Fruit fly (Drosophila melanogaster): ENCODE results near the gene form3.

Gene form3

DNA sequence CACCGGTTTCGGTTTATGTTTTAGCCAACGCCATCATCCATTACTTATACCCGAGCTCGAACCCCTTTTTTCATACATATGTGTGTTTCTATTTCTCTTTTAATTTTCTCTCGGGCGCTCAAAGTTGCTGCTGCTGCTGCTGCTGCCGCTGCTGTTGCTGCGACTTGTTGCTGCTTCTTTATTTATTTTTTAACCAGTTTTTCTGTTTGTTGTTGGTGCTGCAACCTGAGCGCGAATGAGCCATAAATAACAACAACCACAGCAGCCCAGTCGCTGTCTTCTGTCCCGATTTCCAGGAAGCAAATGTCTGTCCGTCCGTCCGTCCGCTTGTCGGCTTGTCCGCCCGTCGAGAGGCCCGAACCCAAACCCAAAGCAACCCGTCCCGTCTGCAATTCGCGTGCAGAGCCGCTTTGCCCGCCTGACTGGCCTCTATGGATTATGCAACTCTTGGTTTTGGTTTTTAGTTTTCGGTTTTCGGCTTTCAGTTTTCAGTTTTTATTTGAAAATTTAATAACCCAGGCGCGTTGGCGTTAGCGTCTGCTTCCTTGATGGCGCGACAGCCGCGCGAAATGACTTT, 43.1 kb downstream of the form3 start:
- TF ChIP-seq CTCF (optimal IDR thresholded peaks at IDR 0.05) (no peak), CG8478 (optimal IDR thresholded peaks at IDR 0.05) (no peak)

DNA sequence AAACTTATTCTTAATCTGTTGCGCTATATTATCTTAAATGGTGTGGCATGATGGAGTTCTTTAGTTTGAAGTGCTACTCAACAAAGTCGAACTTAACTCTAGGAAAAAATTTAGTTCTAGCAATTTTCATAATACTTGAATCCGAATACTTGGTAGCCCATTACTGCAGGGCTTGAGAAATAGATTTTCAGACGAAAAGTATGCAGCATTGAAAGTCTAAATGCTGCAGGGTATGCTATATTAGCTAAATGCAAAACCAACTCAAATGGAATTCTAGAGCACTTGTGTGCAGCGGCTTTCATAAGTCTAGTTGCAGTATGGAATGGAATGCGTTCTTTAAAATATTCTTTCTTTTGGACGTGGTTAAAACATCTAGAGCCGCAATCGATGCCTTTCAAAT, 48.7 kb downstream of the form3 start:
- TF ChIP-seq CTCF (optimal IDR thresholded peaks at IDR 0.05), result no peak
- TF ChIP-seq CG8478 (optimal IDR thresholded peaks at IDR 0.05), result no peak

DNA sequence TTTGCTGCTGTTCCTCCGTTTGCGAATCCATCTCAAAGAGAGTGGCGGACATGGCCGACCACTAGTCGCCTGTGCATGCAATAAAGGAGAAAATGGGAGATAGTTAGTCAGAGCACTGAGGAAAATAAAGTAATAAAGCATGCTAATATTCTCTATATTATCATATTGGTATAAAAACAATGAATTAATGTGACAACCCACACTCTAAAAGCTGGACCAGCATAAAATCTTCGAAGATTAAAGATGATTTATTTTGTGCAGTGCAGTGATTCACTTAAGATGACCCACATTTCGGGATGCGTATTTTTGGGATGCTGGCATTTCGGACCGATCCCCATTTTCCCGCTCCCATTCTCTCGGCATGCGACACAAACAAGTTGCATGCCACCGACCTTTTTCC, 53.2 kb downstream of the form3 start:
- no peak for TF ChIP-seq CTCF (optimal IDR thresholded peaks at IDR 0.05)
- TF ChIP-seq CG8478 (optimal IDR thresholded peaks at IDR 0.05), result no peak

DNA sequence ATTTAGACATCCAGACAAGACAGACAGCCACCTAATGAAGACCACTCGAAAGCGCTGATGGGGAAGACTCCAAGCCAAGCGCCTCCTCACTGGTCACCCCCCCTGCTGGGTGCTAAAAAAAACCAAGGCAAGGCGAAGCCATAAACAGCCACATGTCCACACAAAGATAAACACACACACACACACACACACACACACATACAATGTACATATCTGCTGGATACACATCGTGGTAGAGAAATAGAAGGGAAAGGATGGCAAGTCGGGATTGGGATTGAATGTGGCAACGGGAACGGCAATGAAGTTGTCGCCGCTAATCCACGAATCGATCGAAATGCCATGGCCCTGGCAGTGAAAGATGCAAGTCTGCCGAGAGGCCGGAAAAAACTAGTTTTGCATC, 54.8 kb downstream of the form3 start:
- TF ChIP-seq CG8478 (optimal IDR thresholded peaks at IDR 0.05) (no peak), CTCF (optimal IDR thresholded peaks at IDR 0.05) (no peak)

DNA sequence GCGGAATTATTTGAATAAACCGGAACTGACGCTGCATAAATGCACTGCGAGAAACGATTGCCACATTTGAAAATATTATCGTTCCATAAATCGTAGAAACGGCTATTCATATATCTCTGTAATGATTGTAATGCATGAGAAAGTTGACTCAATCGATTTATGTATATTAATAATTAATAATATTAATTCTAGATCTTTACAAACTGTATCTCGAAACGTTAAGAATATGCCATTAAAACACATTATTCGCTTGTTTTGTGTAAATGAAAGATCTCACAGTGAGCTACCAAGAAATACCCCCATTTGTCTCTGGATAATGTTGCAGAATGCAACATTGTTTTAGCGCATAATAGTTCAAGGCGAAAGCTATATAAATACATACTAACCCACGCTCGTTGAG, 55.2 kb downstream of the form3 start:
- TF ChIP-seq CTCF (optimal IDR thresholded peaks at IDR 0.05) (no peak), CG8478 (optimal IDR thresholded peaks at IDR 0.05) (no peak)

DNA sequence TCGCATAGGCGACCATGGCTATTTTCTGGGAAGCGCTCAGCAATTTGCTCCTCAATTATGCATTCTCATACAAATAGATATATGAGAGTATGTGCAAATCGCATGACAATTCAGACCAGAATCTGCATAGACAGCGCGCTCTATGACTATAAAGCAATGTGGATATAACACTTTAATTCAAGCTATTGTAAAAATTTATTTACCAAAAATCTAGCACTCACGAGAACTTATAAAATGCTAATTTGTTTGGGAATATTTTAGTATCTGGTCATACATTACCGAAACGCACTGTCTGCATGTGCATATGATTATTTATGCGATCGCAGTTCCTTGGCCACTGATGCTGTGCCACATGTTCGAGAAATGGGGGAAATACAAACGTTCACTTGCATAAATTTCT, 56.2 kb downstream of the form3 start:
- TF ChIP-seq CTCF (optimal IDR thresholded peaks at IDR 0.05), result no peak
- TF ChIP-seq CG8478 (optimal IDR thresholded peaks at IDR 0.05), result no peak

DNA sequence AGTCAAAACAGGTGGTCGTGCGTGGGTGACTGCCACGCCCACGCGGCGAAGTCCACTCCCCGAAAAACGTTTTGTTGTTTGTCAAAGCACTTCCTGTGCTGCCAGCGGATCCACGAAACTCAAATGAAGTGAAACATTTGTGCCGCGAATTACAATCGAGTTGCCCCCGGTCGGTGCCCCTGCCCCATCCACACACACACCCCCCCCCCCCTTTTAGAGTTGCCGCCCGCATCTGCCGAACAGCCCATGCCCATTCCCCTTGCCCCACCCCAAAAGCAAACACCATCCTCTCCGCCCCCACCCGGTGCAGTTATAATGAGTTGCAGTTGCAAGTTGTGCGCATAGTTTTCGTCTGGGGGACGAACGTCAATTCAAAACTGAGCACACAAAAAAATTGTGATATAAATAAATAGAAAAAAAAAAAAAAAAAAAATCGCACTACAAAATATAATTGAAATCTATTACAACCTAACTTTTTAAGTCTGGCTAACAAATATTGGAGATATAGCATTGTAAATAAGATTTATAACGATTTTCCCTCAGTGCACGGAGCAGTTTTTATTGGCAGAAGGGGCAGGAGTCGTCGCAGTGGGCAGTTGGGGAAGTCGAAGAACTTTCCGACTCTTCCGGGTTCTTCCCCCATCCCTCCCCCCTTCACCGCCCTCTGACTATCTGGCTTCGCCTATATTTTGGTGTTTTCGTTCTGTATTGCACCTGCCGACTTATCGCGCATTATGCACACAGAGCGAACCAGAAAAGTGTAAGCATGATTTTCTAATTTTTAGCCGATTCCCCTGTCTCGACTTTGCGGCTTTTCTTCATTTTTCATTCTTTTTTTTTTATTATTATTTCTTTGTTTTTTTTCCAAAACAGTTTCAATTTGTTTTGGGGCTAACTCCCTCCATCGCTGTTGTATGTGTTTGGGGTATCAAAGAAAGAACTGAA, 57.2 kb downstream of the form3 start:
- TF ChIP-seq CTCF (optimal IDR thresholded peaks at IDR 0.05) (no peak), CG8478 (optimal IDR thresholded peaks at IDR 0.05) (no peak)

DNA sequence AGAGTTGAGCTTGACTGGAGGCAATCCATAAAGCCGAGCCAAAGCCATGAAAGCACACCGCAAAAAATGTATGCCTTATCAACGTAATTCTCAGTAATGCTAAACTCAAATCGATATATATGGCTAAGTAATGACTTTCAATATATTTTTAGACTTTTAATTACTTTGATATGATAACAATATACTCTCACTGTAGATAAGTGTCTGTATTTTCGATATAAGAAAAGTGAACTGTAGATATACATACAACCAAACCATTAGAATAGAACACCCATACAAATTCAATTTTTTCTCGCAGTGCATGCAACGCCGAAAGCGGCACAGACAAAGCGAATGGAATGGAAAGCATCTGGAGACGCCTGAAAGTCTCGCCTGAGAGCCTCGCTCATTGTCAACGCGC, 59.0 kb downstream of the form3 start:
- TF ChIP-seq CG8478 (optimal IDR thresholded peaks at IDR 0.05) (no peak), CTCF (optimal IDR thresholded peaks at IDR 0.05) (no peak)

DNA sequence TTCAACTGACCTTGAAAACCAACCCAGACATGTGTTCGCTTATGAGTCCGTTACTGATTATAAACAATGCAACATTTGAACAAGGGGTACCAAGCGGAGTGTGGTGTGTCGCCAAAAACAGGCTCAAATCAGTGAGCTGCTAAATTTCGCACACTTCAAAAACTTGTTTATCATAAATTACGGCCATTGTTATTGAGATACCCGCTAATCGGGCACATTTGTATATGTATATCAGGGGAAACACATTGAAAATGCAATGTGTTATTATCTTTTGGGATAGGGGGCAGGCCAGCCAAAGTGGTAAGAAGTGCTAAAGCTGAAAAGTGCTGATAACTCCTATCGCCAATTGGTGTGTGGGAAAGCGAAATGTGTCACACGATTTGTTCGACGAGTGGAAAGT, 59.6 kb downstream of the form3 start:
- no peak for TF ChIP-seq CG8478 (optimal IDR thresholded peaks at IDR 0.05)
- no peak for TF ChIP-seq CTCF (optimal IDR thresholded peaks at IDR 0.05)

DNA sequence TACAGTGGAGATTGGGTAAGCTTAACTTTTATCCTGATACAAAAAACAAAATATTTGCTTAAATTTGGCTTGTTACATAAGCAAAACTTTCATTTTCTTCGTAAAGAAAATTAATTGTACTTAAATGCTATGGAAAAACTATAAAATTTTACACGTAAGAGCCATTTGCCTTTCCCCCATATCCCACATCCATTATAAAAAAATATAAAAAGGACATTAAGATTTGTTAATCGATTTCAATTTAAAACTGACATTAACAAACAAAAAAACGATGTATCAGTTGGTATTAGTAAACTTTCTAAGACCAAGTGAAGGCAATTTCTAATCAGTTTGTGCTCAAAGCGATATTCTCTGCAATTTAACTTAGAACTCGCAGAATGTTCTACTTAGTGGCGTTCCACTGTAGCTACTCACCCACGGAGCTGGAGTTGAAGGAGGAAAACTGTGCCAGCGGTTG, 60.9 kb downstream of the form3 start:
- TF ChIP-seq CG8478 (optimal IDR thresholded peaks at IDR 0.05) (no peak), CTCF (optimal IDR thresholded peaks at IDR 0.05) (no peak)

DNA sequence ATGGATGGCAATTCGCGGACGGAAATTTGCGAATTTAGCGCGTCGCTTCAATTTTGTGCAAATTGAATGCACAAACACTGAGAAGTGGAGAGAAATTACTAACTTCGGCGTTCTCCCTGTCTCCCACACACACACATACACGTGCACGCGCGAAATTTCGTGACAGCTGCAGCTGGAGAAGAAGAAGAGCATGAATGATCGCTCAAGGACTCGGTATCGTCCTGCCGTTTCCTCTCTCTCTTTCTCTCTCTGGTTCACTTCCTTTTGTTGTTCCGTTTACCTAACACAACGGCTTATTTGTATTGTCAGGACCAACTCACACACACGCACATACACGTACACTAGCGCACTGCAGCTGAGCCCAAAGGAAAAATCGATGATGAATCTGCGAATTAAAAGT, 61.6 kb downstream of the form3 start:
- TF ChIP-seq CG8478 (optimal IDR thresholded peaks at IDR 0.05) (no peak), CTCF (optimal IDR thresholded peaks at IDR 0.05) (no peak)

DNA sequence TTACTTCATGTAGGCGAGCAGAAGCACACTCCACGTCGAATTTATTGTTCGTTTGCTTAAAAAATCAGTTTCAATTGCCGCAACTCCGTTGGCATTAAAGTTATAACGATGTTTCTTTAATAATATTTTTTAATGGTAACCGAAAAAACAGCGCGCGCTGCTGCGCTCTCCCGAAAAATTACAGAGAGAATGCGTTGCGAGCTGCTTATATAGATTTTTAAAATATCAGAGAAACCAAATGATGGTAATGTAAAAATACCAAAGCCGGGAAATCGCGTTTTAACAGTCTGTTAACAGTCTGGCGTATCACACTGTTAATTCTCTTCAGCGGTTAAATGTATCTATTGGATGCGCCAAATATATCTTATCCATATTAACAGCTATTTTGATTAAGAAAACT, 62.3 kb downstream of the form3 start, which contains the start of gene corn:
corn (minus strand) TSS at position 184 of the 400 bp plus-strand sequence.
- TF ChIP-seq CTCF (optimal IDR thresholded peaks at IDR 0.05), result no peak

DNA sequence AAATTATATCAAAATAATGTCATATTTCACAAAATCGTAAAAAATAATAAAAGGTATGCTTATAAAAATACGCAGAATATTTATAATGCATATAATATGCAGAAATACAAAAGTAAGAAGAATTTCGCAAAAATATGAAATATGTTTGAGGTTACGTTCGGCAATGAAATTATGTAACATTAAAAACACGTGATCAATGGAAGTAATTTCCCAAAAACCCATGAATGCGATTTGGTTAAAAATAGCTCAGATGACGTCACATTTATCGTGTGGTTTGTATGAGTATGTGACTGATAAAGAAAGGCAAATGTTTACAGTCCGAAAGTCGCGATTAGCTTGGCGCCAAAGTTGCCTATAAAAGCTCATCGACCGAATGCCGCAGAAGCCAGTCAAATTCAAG, 63.1 kb downstream of the form3 start, which contains the start of gene CG8620:
CG8620 (plus strand) TSS at position 387 of the 400 bp plus-strand sequence.
- TF ChIP-seq CG8478 (optimal IDR thresholded peaks at IDR 0.05), result no peak
- no peak for TF ChIP-seq CTCF (optimal IDR thresholded peaks at IDR 0.05)

DNA sequence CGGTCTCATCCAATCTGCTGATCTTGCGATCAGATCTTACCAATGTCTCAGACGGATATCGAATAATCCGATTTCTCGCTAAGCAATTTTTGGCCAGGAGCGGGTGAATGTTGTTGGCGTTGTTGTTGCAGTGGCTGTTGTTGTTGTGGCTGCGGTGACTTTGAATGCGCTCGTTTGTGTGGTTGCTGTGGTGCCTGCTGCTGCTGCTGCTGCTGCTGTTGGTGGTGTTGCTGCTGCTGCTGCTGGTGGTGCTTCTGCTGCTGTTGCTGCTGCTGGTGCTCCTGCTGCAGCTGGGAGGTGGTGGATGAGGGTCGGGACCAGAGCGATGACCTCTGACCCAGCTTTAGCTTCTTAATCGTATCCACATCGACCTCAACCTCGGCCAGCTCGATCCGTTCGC, 66.7 kb downstream of the form3 start:
- TF ChIP-seq CG8478 (optimal IDR thresholded peaks at IDR 0.05) (no peak), CTCF (optimal IDR thresholded peaks at IDR 0.05) (no peak)

DNA sequence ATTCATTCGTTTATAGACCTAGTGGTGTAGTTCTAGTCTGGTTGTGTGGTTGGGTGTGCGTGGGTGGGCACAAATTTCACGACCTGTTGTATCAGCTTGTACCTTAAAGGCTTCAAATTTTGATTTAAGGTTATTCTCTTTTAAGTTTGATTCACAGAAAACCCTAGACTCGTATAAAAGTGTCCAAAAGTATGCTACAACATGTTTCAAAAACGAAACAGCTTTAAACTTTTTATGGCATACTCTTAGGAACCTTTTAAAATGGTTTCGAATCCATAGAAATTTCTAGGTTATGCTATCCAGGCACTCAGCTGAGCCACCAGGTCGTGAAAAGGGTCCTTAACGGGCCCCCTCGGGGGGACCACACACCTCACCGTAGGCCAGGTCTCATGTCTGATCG, 67.3 kb downstream of the form3 start:
- no peak for TF ChIP-seq CTCF (optimal IDR thresholded peaks at IDR 0.05)
- no peak for TF ChIP-seq CG8478 (optimal IDR thresholded peaks at IDR 0.05)

All from S2 (cell line).